Worm (Caenorhabditis elegans) whole organism, L4/young adult: ENCODE data around the gene suox-1.

Experiments
- W03F9.2 ChIP-seq: fragments of 150-350 bp; optimal IDR thresholded peaks from 2 replicates; lab custom pipeline; 2014; ENCODE audit warnings: missing biosample characterization, missing genetic modification characterization
- dao-5 ChIP-seq: sonication (generic microtip); optimal IDR thresholded peaks from 2 replicates; lab custom pipeline; 2016; ENCODE audit warnings: missing genotype, missing genetic modification characterization, moderate library complexity, missing compliant biosample characterization
- him-1 ChIP-seq: sonication (generic microtip); optimal IDR thresholded peaks from 2 replicates; lab custom pipeline; 2016; ENCODE audit warnings: missing genotype, missing genetic modification reagents, missing genetic modification characterization, missing compliant biosample characterization

DNA sequence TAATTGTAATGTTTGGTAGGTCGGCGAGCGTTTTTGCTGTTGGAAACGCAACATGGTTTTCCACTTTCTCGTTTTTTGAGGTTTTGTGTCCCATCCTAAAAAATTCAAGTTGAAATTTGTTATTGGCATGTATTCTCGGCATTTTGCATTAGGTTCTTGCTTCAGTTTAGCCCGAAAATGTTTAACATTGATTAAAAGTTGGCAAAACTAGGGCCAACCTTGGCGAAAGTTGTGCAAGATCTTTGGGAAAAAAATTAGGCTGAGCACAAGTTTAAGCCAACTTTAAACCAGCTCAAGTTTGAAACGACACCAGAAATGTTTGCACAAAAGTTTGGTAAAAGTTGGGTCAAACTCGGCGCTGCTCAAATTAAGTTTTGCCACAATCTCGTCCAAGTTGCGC is 20.0 kb upstream of the suox-1 start, which contains the start of gene exc-1:
- TF ChIP-seq him-1 (tag; lab: Kevin White, UChicago) (no peak), dao-5 (no peak), W03F9.2 (no peak)
